Fruit fly (Drosophila melanogaster) whole organism: ENCODE results near the gene CG43348.

Experiments used
- CG8478 ChIP-seq: fragments of >200 bp; optimal IDR thresholded peaks from 2 replicates; lab custom pipeline; 2018; ENCODE audit warnings: inconsistent platforms
- Dll ChIP-seq: fragments of >200 bp; optimal IDR thresholded peaks from 2 replicates; lab custom pipeline; 2017
- EcR ChIP-seq, 2 experiments: fragments of >200 bp; optimal IDR thresholded peaks; 2 replicates each; lab custom pipeline; 2017; ENCODE audit warnings: missing biosample characterization in 2 of 2, missing genetic modification characterization in 2 of 2, missing genetic modification reagents in 2 of 2
- pan ChIP-seq: fragments of >200 bp; optimal IDR thresholded peaks from 2 replicates; lab custom pipeline; 2017
- psq ChIP-seq: fragments of >200 bp; optimal IDR thresholded peaks from 2 replicates; lab custom pipeline; 2017
- usp ChIP-seq: fragments of >200 bp; optimal IDR thresholded peaks from 2 replicates; lab custom pipeline; 2017; ENCODE audit warnings: missing biosample characterization, missing genetic modification characterization, mixed read lengths

dm6 chr2L:1166326-1166725, 32.9 kb upstream of the CG43348 start, which contains the start of gene CG14341:
- TF ChIP-seq CG8478 (lab: Kevin White, UChicago), result no peak
- no peak for TF ChIP-seq EcR (GFP tag; optimal IDR thresholded peaks at IDR 0.05; lab: Kevin White, UChicago)
- no peak for TF ChIP-seq pan (lab: Kevin White, UChicago)
- TF ChIP-seq Dll (lab: Kevin White, UChicago), result no peak
- TF ChIP-seq psq (lab: Kevin White, UChicago), result no peak
- TF ChIP-seq usp (GFP tag; lab: Kevin White, UChicago), result no peak
